Worm (Caenorhabditis elegans) whole organism, mixed stage, embryonic: ENCODE data around the gene K12H4.5.

Source experiments
- ces-1 ChIP-seq: fragments of 150-350 bp; optimal IDR thresholded peaks from 2 replicates; lab custom pipeline; 2014; ENCODE audit warnings: missing biosample characterization, missing genetic modification reagents, missing genetic modification characterization
- drap-1 ChIP-seq: fragments of 200-800 bp; sonication (Bioruptor generic); optimal IDR thresholded peaks from 3 replicates; lab custom pipeline; 2018; ENCODE audit warnings: mild to moderate bottlenecking, missing genetic modification characterization, missing compliant biosample characterization
- elt-1 ChIP-seq: sonication (generic microtip); optimal IDR thresholded peaks from 2 replicates; lab custom pipeline; 2017; ENCODE audit warnings: missing genetic modification characterization, mild to moderate bottlenecking, missing compliant biosample characterization, antibody characterized with exemption, moderate library complexity, borderline replicate concordance; ENCODE audit not compliant: insufficient read depth
- elt-3 ChIP-seq: fragments of 150-350 bp; optimal IDR thresholded peaks from 2 replicates; lab custom pipeline; 2014; ENCODE audit warnings: missing biosample characterization, missing genetic modification characterization
- ham-2 ChIP-seq: fragments of 200-800 bp; sonication (Bioruptor generic); optimal IDR thresholded peaks from 2 replicates; lab custom pipeline; 2018; ENCODE audit warnings: mild to moderate bottlenecking, missing genetic modification characterization, missing compliant biosample characterization
- lin-13 ChIP-seq: fragments of 150-350 bp; optimal IDR thresholded peaks from 2 replicates; lab custom pipeline; 2014; ENCODE audit warnings: missing biosample characterization, missing genetic modification characterization
- lsy-2 ChIP-seq: fragments of 150-350 bp; optimal IDR thresholded peaks from 2 replicates; lab custom pipeline; 2014; ENCODE audit warnings: missing biosample characterization, missing genetic modification characterization
- nhr-12 ChIP-seq: fragments of 150-350 bp; optimal IDR thresholded peaks from 2 replicates; lab custom pipeline; 2014; ENCODE audit warnings: missing biosample characterization, missing genetic modification characterization
- nhr-237 ChIP-seq: fragments of 150-350 bp; optimal IDR thresholded peaks from 2 replicates; lab custom pipeline; 2014; ENCODE audit warnings: missing biosample characterization, missing genetic modification characterization
- nhr-76 ChIP-seq: sonication (generic microtip); optimal IDR thresholded peaks from 2 replicates; lab custom pipeline; 2017; ENCODE audit warnings: missing biosample characterization, missing genetic modification characterization
- snpc-4 ChIP-seq: fragments of 150-350 bp; optimal IDR thresholded peaks from 2 replicates; lab custom pipeline; 2014; ENCODE audit warnings: missing biosample characterization, missing genetic modification characterization
- unc-120 ChIP-seq: sonication (generic microtip); optimal IDR thresholded peaks from 2 replicates; lab custom pipeline; 2017; ENCODE audit warnings: missing genetic modification characterization, missing compliant biosample characterization; ENCODE audit not compliant: poor library complexity, severe bottlenecking
- unc-39 ChIP-seq: fragments of 150-350 bp; optimal IDR thresholded peaks from 2 replicates; lab custom pipeline; 2014; ENCODE audit warnings: missing biosample characterization, missing genetic modification characterization

DNA sequence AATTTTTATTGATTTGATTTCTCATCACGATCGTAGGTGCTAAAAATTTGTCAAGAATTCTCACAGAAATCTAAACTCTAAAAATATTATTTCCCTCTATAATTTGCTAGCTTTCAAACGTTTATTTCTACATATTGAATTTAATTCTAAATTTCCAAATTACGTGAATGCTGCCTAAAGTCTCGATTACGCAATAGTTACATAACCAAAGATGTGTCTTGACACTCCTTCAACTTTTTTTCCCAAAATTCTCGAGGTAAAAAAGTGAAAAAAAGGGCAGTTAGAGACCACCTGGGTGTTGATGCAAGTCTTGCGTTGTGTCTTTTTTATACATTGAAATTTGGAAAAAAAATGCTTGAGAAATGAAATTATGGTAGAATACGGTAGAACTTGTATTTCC is 7.6 kb downstream of the K12H4.5 start:
- TF ChIP-seq unc-120 (tag; lab: Kevin White, UChicago) (no peak), nhr-237 (tag; lab: Kevin White, UChicago) (no peak), lsy-2 (tag; lab: Kevin White, UChicago) (no peak), elt-1 (tag; lab: Kevin White, UChicago) (no peak), ham-2 (GFP tag; lab: Kevin White, UChicago) (no peak), nhr-12 (tag; lab: Kevin White, UChicago) (no peak), unc-39 (tag; lab: Kevin White, UChicago) (no peak), elt-3 (no peak), nhr-76 (no peak), lin-13 (tag; lab: Kevin White, UChicago) (no peak), ces-1 (GFP tag; lab: Kevin White, UChicago) (no peak), drap-1 (no peak), snpc-4 (tag; lab: Kevin White, UChicago) (no peak)
